Worm (Caenorhabditis elegans) whole organism, midembryonic: ENCODE data around the gene lpl-1.
A peak's percentile ranks its signal among the peaks of the same experiment; 100 is the strongest.
"Not testable (repeated sequence)": the region's sequence is repeated elsewhere in the genome, so short reads cannot be mapped to it uniquely, and the experiment has no call there.

Source experiments
- T22C8.4 ChIP-seq: fragments of 200-800 bp; sonication (Bioruptor generic); IDR thresholded peaks from 2 replicates; pipeline ENCODE4 v1.3.6; 2022; ENCODE audit warnings: missing genetic modification characterization, missing compliant biosample characterization
- flt-1 ChIP-seq: fragments of 200-800 bp; sonication (Bioruptor generic); IDR thresholded peaks from 2 replicates; pipeline ENCODE4 v1.3.6; 2022; ENCODE audit warnings: missing genetic modification characterization, missing compliant biosample characterization
- ref-1 ChIP-seq: fragments of 200-800 bp; sonication (Bioruptor generic); conservative IDR thresholded peaks from 2 replicates; pipeline ENCODE4 v1.3.6; 2022; ENCODE audit warnings: missing genetic modification reagents, missing genetic modification characterization, missing compliant biosample characterization
- ztf-23 ChIP-seq: fragments of 200-800 bp; sonication (Bioruptor generic); IDR thresholded peaks from 2 replicates; pipeline ENCODE4 v1.3.6; 2022; ENCODE audit warnings: missing genetic modification reagents, missing genetic modification characterization, missing compliant biosample characterization

ce11 chrIV:9067277-9068197 lies 26.3 kb downstream of the lpl-1 start:
- not testable (repeated sequence) for TF ChIP-seq ztf-23, ref-1, T22C8.4 (GFP tag; lab: Robert Waterston, UW)
- TF ChIP-seq flt-1, result peak; percentile 34; the same call in 1 of the 2 replicates
